Worm (Caenorhabditis elegans): Measurements from ENCODE around the gene F39F10.5.

Gene F39F10.5

ce11 chrX:16931255-16932023 is 17.9 kb upstream of the F39F10.5 start (continued):
- TF ChIP-seq ceh-27 (GFP tag; optimal IDR thresholded peaks at IDR 0.05) (peak; percentile 21), F23B12.7 (tag; optimal IDR thresholded peaks at IDR 0.05; ENCODE audit: insufficient read depth) (no peak), C06A6.2 (GFP tag; conservative IDR thresholded peaks at IDR 0.05) (peak; percentile 60; the same call in 1 of the 2 replicates), pbrm-1 (GFP tag; IDR thresholded peaks at IDR 0.05) (peak; percentile 75), madf-3 (GFP tag; IDR thresholded peaks at IDR 0.05) (no peak; the same call in none of the 2 replicates), fkh-3 (tag; optimal IDR thresholded peaks at IDR 0.05) (no peak), Y56A3A.18 (GFP tag; IDR thresholded peaks at IDR 0.05) (peak; percentile 26), Y95B8A.8 (GFP tag; IDR thresholded peaks at IDR 0.05) (peak; percentile 92), hlh-12 (tag; optimal IDR thresholded peaks at IDR 0.05) (peak; percentile 10), hrde-1 (tag; optimal IDR thresholded peaks at IDR 0.05; ENCODE audit: borderline replicate concordance) (no peak), Y53F4B.3 (GFP tag; IDR thresholded peaks at IDR 0.05) (peak; percentile 51; the same call in 1 of the 2 replicates), ZK185.1 (tag; optimal IDR thresholded peaks at IDR 0.05; ENCODE audit: poor library complexity, severe bottlenecking) (no peak), F57C9.4 (tag; optimal IDR thresholded peaks at IDR 0.05) (no peak), nhr-80 (tag; optimal IDR thresholded peaks at IDR 0.05) (no peak), F57A8.1 (GFP tag; optimal IDR thresholded peaks at IDR 0.05) (no peak), ets-4 (GFP tag; optimal IDR thresholded peaks at IDR 0.05) (no peak), ztf-28 (GFP tag; IDR thresholded peaks at IDR 0.05) (peak; percentile 70), F49E8.2 (tag; optimal IDR thresholded peaks at IDR 0.05; ENCODE audit: insufficient read depth) (no peak), efl-1 (GFP tag; optimal IDR thresholded peaks at IDR 0.05) (no peak), atf-7 (tag; optimal IDR thresholded peaks at IDR 0.05) (no peak), K12H6.12 (tag; optimal IDR thresholded peaks at IDR 0.05) (no peak), madf-8 (GFP tag; conservative IDR thresholded peaks at IDR 0.05) (no peak), hmg-20 (GFP tag; IDR thresholded peaks at IDR 0.05) (no peak), C17E4.6 (GFP tag; IDR thresholded peaks at IDR 0.05) (0 out of 2 replicates have a peak, but pooled peaks have one; percentile 28), ama-1 (optimal IDR thresholded peaks at IDR 0.05) (peak; percentile 99), ama-1 (GFP tag; optimal IDR thresholded peaks at IDR 0.05) (peak; percentile 53 to 93), rec-8 (tag; optimal IDR thresholded peaks at IDR 0.05) (no peak), madf-10 (tag; optimal IDR thresholded peaks at IDR 0.05) (no peak), unc-62 (GFP tag; optimal IDR thresholded peaks at IDR 0.05) (no peak), snpc-1.3 (tag; optimal IDR thresholded peaks at IDR 0.05; ENCODE audit: insufficient read depth) (no peak), bed-1 (GFP tag; IDR thresholded peaks at IDR 0.05) (no peak), madf-6 (GFP tag; IDR thresholded peaks at IDR 0.05) (peak; percentile 44; the same call in 1 of the 2 replicates), dpl-1 (GFP tag; optimal IDR thresholded peaks at IDR 0.05) (no peak), lin-40 (tag; optimal IDR thresholded peaks at IDR 0.05) (no peak), tlf-1 (GFP tag; optimal IDR thresholded peaks at IDR 0.05) (peak; percentile 61), aptf-3 (GFP tag; IDR thresholded peaks at IDR 0.05) (peak; percentile 94; the same call in 1 of the 2 replicates), B0261.1 (tag; optimal IDR thresholded peaks at IDR 0.05) (peak; percentile 5), nhr-27 (tag; optimal IDR thresholded peaks at IDR 0.05) (no peak), ceh-58 (GFP tag; IDR thresholded peaks at IDR 0.05) (peak; percentile 95), mes-4 (tag; optimal IDR thresholded peaks at IDR 0.05) (no peak), lsl-1 (GFP tag; optimal IDR thresholded peaks at IDR 0.05) (no peak), egrh-3 (GFP tag; IDR thresholded peaks at IDR 0.05) (no peak), egl-44 (GFP tag; IDR thresholded peaks at IDR 0.05) (peak; percentile 40), akir-1 (GFP tag; optimal IDR thresholded peaks at IDR 0.05) (no peak), rpc-1 (optimal IDR thresholded peaks at IDR 0.05) (no peak), rpc-1 (tag; optimal IDR thresholded peaks at IDR 0.05) (no peak), dox-1 (GFP tag; IDR thresholded peaks at IDR 0.05) (no peak; the same call in 1 of the 2 replicates), nfyb-1 (GFP tag; IDR thresholded peaks at IDR 0.05) (peak; percentile 92)
